Fruit fly (Drosophila melanogaster) S2 (cell line): ENCODE data around the gene CG11409.

Experiments
- CG8478 ChIP-seq: fragments of >200 bp; optimal IDR thresholded peaks from 2 replicates; lab custom pipeline; 2018
- CTCF ChIP-seq, 2 experiments: fragments of >200 bp; optimal IDR thresholded peaks; 2 replicates each; lab custom pipeline; 2018

dm6 chrX:1382489-1382888, 41.1 kb upstream of the CG11409 start:
- TF ChIP-seq CTCF (optimal IDR thresholded peaks at IDR 0.05; lab: Kevin White, UChicago) (no peak), CG8478 (no peak)
